Fruit fly (Drosophila melanogaster) S2 (cell line): Measurements from ENCODE around the gene CG18233.

Experiments used
- CG8478 ChIP-seq: fragments of >200 bp; optimal IDR thresholded peaks from 2 replicates; lab custom pipeline; 2018
- CTCF ChIP-seq, 2 experiments: fragments of >200 bp; optimal IDR thresholded peaks; 2 replicates each; lab custom pipeline; 2018

- no peak for TF ChIP-seq CG8478 (lab: Kevin White, UChicago)
- TF ChIP-seq CTCF (optimal IDR thresholded peaks at IDR 0.05; lab: Kevin White, UChicago), result no peak
Measured at dm6 chr3L:18611600-18611999, 6.3 kb downstream of the CG18233 start, which contains the start of gene CG32199.
